Worm (Caenorhabditis elegans): ENCODE data around the gene F02C12.2.

- no peak for TF ChIP-seq mcd-1 (GFP tag; IDR thresholded peaks at IDR 0.05)
- TF ChIP-seq him-1 (tag; optimal IDR thresholded peaks at IDR 0.05): no peak
- no peak for TF ChIP-seq ets-4 (GFP tag; optimal IDR thresholded peaks at IDR 0.05)
- no peak for TF ChIP-seq xnd-1 (tag; optimal IDR thresholded peaks at IDR 0.05)
- no peak for TF ChIP-seq nhr-90 (tag; optimal IDR thresholded peaks at IDR 0.05)
- no peak for TF ChIP-seq rpc-1 (optimal IDR thresholded peaks at IDR 0.05)
- no peak for TF ChIP-seq rpc-1 (tag; optimal IDR thresholded peaks at IDR 0.05)
- no peak for TF ChIP-seq T26A5.8 (tag; optimal IDR thresholded peaks at IDR 0.05)
- no peak for TF ChIP-seq F57A8.1 (GFP tag; optimal IDR thresholded peaks at IDR 0.05)
- TF ChIP-seq unc-62 (GFP tag; optimal IDR thresholded peaks at IDR 0.05): no peak
- TF ChIP-seq zfh-2 (GFP tag; conservative IDR thresholded peaks at IDR 0.05): no peak
- no peak for TF ChIP-seq hrde-1 (tag; optimal IDR thresholded peaks at IDR 0.05; ENCODE audit: borderline replicate concordance)
Measured at ce11 chrX:13409543-13409942, 10.4 kb upstream of the F02C12.2 start, which contains the start of the genes cyp-13B1 and C29F7.1.
